Fruit fly (Drosophila melanogaster) whole organism, wandering third instar larva: Measurements from ENCODE around the gene Rrp46.
"Not testable (repeated sequence)": the region's sequence is repeated elsewhere in the genome, so short reads cannot be mapped to it uniquely, and the experiment has no call there.

Experiments
- CrebA ChIP-seq: fragments of 200-800 bp; sonication (Bioruptor generic); optimal IDR thresholded peaks from 2 replicates; lab custom pipeline; 2016; ENCODE audit warnings: missing biosample characterization, mild to moderate bottlenecking, missing genetic modification characterization, borderline replicate concordance
- Myc ChIP-seq: fragments of >200 bp; optimal IDR thresholded peaks from 2 replicates; lab custom pipeline; 2017
- Rel ChIP-seq, 2 experiments: fragments of 200-800 bp; sonication (Bioruptor generic) in 1 of 2; optimal IDR thresholded peaks; 2 replicates in 1 of 2; 3 replicates in 1 of 2; lab custom pipeline; 2016 to 2019; ENCODE audit warnings: mild to moderate bottlenecking in 2 of 2, missing biosample characterization in 2 of 2, missing genetic modification characterization in 2 of 2, moderate library complexity in 1 of 2
- Sp1 ChIP-seq: fragments of 200-800 bp; sonication (Bioruptor generic); optimal IDR thresholded peaks from 3 replicates; lab custom pipeline; 2019; ENCODE audit warnings: missing biosample characterization, mild to moderate bottlenecking, missing genetic modification characterization, moderate library complexity
- dmrt93B ChIP-seq: fragments of 200-800 bp; sonication (Bioruptor generic); optimal IDR thresholded peaks from 2 replicates; lab custom pipeline; 2018; ENCODE audit warnings: missing biosample characterization, mild to moderate bottlenecking, missing genetic modification characterization
- usp ChIP-seq: fragments of >200 bp; optimal IDR thresholded peaks from 2 replicates; lab custom pipeline; 2017; ENCODE audit warnings: missing biosample characterization, missing genetic modification characterization

DNA sequence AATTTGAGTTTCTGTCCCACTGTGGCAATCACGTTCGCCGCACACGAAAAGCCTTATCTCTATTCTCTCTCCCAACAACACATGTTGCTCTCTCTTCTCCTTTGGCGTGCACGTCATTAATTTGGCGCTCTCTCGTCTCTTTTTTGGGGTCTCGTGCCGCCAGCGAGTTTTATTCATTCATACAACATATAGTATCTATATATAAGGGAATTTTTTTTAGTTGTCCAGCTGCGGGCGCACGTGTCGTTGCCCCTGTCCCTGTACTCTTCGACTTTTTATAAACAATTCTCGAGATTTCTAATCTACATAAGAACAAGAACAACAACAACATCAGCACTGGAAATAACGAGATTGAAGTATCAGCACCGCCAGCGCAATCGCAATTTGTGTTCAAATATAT is 28.6 kb upstream of the Rrp46 start:
- not testable (repeated sequence) for TF ChIP-seq Sp1 (GFP tag; lab: Kevin White, UChicago); Rel (GFP tag; optimal IDR thresholded peaks at IDR 0.05; lab: Kevin White, UChicago); dmrt93B; CrebA; usp (GFP tag; lab: Kevin White, UChicago); Myc (lab: Kevin White, UChicago)
- TF ChIP-seq Rel (tag; optimal IDR thresholded peaks at IDR 0.05; lab: Kevin White, UChicago), result peak; percentile 46
